Fruit fly (Drosophila melanogaster): ENCODE results near the gene CG8534.
A peak's percentile ranks its signal among the peaks of the same experiment; 100 is the strongest.

CG8534 gene

DNA sequence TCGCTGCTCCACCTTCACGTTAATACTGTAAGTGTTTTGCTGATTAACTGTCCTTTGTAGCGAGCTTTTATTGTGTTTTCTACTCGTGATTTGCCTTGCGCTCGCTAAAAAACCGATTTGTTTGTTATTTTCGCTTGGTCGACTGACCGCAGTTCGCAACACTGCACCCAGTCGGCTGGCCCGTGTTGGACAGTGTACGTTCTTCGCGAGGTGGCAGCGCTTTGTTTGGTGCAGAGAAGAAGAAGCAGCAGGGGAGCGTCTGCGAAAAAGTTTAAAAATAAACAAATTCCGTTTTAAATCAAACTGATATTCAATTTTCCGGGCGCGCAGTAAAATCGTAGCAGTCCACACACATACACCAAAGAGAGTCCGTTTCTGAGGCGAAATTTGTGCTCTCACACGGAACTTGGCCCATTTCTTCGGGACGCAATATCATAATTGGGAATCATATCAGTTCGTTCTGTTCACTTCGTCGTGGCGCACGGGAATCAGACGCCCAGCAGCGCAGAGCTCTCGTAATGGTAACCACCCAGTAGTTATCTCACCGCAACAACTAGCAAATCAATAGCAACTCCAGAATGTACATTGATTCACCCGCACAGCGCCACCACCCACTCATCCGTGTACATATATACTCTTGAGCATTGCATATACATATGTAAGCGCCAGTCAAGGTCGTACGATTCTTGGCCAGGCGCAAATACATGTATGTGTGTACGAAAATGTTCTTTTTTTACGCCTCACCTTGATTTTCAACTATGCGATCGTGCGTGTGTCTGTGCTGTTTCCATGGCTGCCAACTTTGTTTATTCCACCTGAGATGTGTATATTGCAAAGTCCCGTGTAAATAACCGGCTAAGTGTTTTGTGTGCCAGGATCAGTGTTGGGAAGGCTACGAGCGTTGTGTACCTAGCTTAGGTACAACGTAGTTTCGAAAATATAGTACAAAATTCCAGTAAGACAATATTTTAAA, 44.6 kb upstream of the CG8534 start, which contains the start of gene Naa80 (continued):
- TF ChIP-seq ase (GFP tag; IDR thresholded peaks at IDR 0.05) (0 out of 3 replicates have a peak, but pooled peaks have one; percentile 34), Sox100B (GFP tag; optimal IDR thresholded peaks at IDR 0.05) (no peak), tap (tag; optimal IDR thresholded peaks at IDR 0.05) (no peak), Bdp1 (GFP tag; optimal IDR thresholded peaks at IDR 0.05) (peak; percentile 58), eve (GFP tag; optimal IDR thresholded peaks at IDR 0.05) (no peak), luna (GFP tag; optimal IDR thresholded peaks at IDR 0.05) (peak; percentile 49), Meics (GFP tag; optimal IDR thresholded peaks at IDR 0.05) (peak; percentile 57), CrebB (tag; optimal IDR thresholded peaks at IDR 0.05) (no peak), Usf (GFP tag; optimal IDR thresholded peaks at IDR 0.05) (peak; percentile 10), BtbVII (GFP tag; optimal IDR thresholded peaks at IDR 0.05) (peak; percentile 4), CG7372 (GFP tag; IDR thresholded peaks at IDR 0.05) (no peak), CG15269 (tag; optimal IDR thresholded peaks at IDR 0.05) (peak; percentile 38), Opbp (GFP tag; IDR thresholded peaks at IDR 0.05; ENCODE audit: partially characterized antibody) (peak; percentile 59), CG8478 (optimal IDR thresholded peaks at IDR 0.05) (no peak), Nf-YB (GFP tag; optimal IDR thresholded peaks at IDR 0.05) (no peak), seq (GFP tag; IDR thresholded peaks at IDR 0.05) (0 out of 2 replicates have a peak, but pooled peaks have one; percentile 33), CG31388 (GFP tag; optimal IDR thresholded peaks at IDR 0.05) (no peak), CG10543 (GFP tag; optimal IDR thresholded peaks at IDR 0.05) (peak; percentile 72), CG34224 (GFP tag; IDR thresholded peaks at IDR 0.05; ENCODE audit: partially characterized antibody) (peak; percentile 53; the same call in 2 of the 3 replicates), B-H2 (GFP tag; optimal IDR thresholded peaks at IDR 0.05) (peak; percentile 84), CG13287 (GFP tag; IDR thresholded peaks at IDR 0.05; ENCODE audit: partially characterized antibody) (peak; percentile 54), CG34376 (GFP tag; optimal IDR thresholded peaks at IDR 0.05) (peak; percentile 50), bbx (GFP tag; IDR thresholded peaks at IDR 0.05; ENCODE audit: partially characterized antibody) (peak; percentile 65), CG4730 (GFP tag; IDR thresholded peaks at IDR 0.05) (no peak), kni (GFP tag; optimal IDR thresholded peaks at IDR 0.05) (peak; percentile 54), dmrt11E (tag; optimal IDR thresholded peaks at IDR 0.05) (peak; percentile 16), MBD-R2 (GFP tag; IDR thresholded peaks at IDR 0.05) (peak; percentile 96), CG6254 (GFP tag; optimal IDR thresholded peaks at IDR 0.05) (no peak), CG15696 (tag; optimal IDR thresholded peaks at IDR 0.05) (peak; percentile 53), CG1647 (GFP tag; optimal IDR thresholded peaks at IDR 0.05) (peak; percentile 73), CG1529 (GFP tag; optimal IDR thresholded peaks at IDR 0.05) (no peak), sim (GFP tag; IDR thresholded peaks at IDR 0.05) (no peak), CG4282 (GFP tag; optimal IDR thresholded peaks at IDR 0.05) (peak; percentile 64), dati (GFP tag; IDR thresholded peaks at IDR 0.05) (no peak), CG11247 (GFP tag; IDR thresholded peaks at IDR 0.05) (peak; percentile 79), Atf6 (GFP tag; IDR thresholded peaks at IDR 0.05) (peak; percentile 29; the same call in 1 of the 2 replicates), CG15479 (GFP tag; optimal IDR thresholded peaks at IDR 0.05) (no peak), tll (GFP tag; optimal IDR thresholded peaks at IDR 0.05) (peak in 1 of 2 experiments; percentile 32), HHEX (GFP tag; optimal IDR thresholded peaks at IDR 0.05) (peak; percentile 66), lmd (GFP tag; IDR thresholded peaks at IDR 0.05) (peak; percentile 55; the same call in 1 of the 2 replicates), oc (tag; optimal IDR thresholded peaks at IDR 0.05) (no peak), zen (tag; optimal IDR thresholded peaks at IDR 0.05) (peak; percentile 15), CG2120 (GFP tag; optimal IDR thresholded peaks at IDR 0.05) (peak; percentile 89), TFAM (GFP tag; optimal IDR thresholded peaks at IDR 0.05) (no peak), Deaf1 (tag; optimal IDR thresholded peaks at IDR 0.05) (peak; percentile 53), CG10565 (GFP tag; optimal IDR thresholded peaks at IDR 0.05) (no peak), Xbp1 (GFP tag; optimal IDR thresholded peaks at IDR 0.05) (peak; percentile 73), twi (tag; optimal IDR thresholded peaks at IDR 0.05) (peak; percentile 5)

All from whole organism, embryonic.